Worm (Caenorhabditis elegans) whole organism, L1 larva: ENCODE results near the gene Y39A3B.7.

Source experiments
- C16A3.4 ChIP-seq: fragments of 150-350 bp; optimal IDR thresholded peaks from 2 replicates; lab custom pipeline; 2014; ENCODE audit warnings: missing biosample characterization, missing genetic modification characterization
- Y116A8C.19 ChIP-seq: sonication (generic microtip); optimal IDR thresholded peaks from 2 replicates; lab custom pipeline; 2016; ENCODE audit warnings: missing compliant biosample characterization, missing genetic modification characterization, borderline replicate concordance
- aha-1 ChIP-seq: fragments of 150-350 bp; optimal IDR thresholded peaks from 2 replicates; lab custom pipeline; 2014; ENCODE audit warnings: missing biosample characterization, missing genetic modification characterization
- alr-1 ChIP-seq: fragments of 200-800 bp; sonication (Bioruptor generic); optimal IDR thresholded peaks from 2 replicates; lab custom pipeline; 2018; ENCODE audit warnings: borderline replicate concordance, mild to moderate bottlenecking, missing genetic modification characterization, missing compliant biosample characterization
- blmp-1 ChIP-seq: fragments of 150-350 bp; optimal IDR thresholded peaks from 2 replicates; lab custom pipeline; 2014; ENCODE audit warnings: missing biosample characterization, missing genetic modification characterization
- dsc-1 ChIP-seq: sonication (generic microtip); optimal IDR thresholded peaks from 2 replicates; lab custom pipeline; 2016; ENCODE audit warnings: mild to moderate bottlenecking, missing genetic modification characterization, missing compliant biosample characterization
- egl-13 ChIP-seq: sonication (generic microtip); optimal IDR thresholded peaks from 2 replicates; lab custom pipeline; 2016; ENCODE audit warnings: missing genotype, missing genetic modification reagents, missing genetic modification characterization, missing compliant biosample characterization
- elt-2 ChIP-seq: sonication (generic microtip); optimal IDR thresholded peaks from 2 replicates; lab custom pipeline; 2016; ENCODE audit warnings: missing genetic modification characterization, mild to moderate bottlenecking, inconsistent platforms, missing compliant biosample characterization, missing genetic modification reagents
- elt-3 ChIP-seq, 6 experiments: fragments of 150-350 bp in 1 of 6; sonication (generic microtip); optimal IDR thresholded peaks; 2 replicates each; lab custom pipeline; 2017 to 2018; ENCODE audit warnings: missing biosample characterization in 6 of 6, missing genetic modification characterization in 6 of 6, inconsistent platforms in 1 of 6
- fkh-4 ChIP-seq: sonication (generic microtip); optimal IDR thresholded peaks from 2 replicates; lab custom pipeline; 2016; ENCODE audit warnings: missing compliant biosample characterization, missing genetic modification characterization, borderline replicate concordance
- grh-1 ChIP-seq: fragments of 200-800 bp; sonication (Bioruptor generic); IDR thresholded peaks from 2 replicates; pipeline ENCODE4 v1.3.6; 2022; ENCODE audit warnings: missing genetic modification reagents, missing genetic modification characterization, missing compliant biosample characterization
- hpl-2 ChIP-seq: fragments of 150-350 bp; optimal IDR thresholded peaks from 2 replicates; lab custom pipeline; 2014; ENCODE audit warnings: missing biosample characterization, missing genetic modification reagents, missing genetic modification characterization
- irx-1 ChIP-seq: sonication (generic microtip); optimal IDR thresholded peaks from 2 replicates; lab custom pipeline; 2016; ENCODE audit warnings: missing genetic modification characterization, missing compliant biosample characterization
- jun-1 ChIP-seq: fragments of 150-350 bp; optimal IDR thresholded peaks from 2 replicates; lab custom pipeline; 2014; ENCODE audit warnings: missing biosample characterization, missing genetic modification reagents, missing genetic modification characterization
- lin-13 ChIP-seq: fragments of 150-350 bp; optimal IDR thresholded peaks from 2 replicates; lab custom pipeline; 2014; ENCODE audit warnings: missing biosample characterization, missing genetic modification reagents, missing genetic modification characterization
- lsy-2 ChIP-seq, 2 experiments: fragments of 150-350 bp; optimal IDR thresholded peaks; 2 replicates each; lab custom pipeline; 2014; ENCODE audit warnings: missing biosample characterization in 2 of 2, missing genetic modification characterization in 2 of 2
- mdl-1 ChIP-seq, 2 experiments: fragments of 150-350 bp; optimal IDR thresholded peaks; 2 replicates each; lab custom pipeline; 2014 to 2017; ENCODE audit warnings: missing biosample characterization in 2 of 2, missing genetic modification characterization in 2 of 2, inconsistent platforms in 1 of 2
- nhr-11 ChIP-seq: fragments of 150-350 bp; optimal IDR thresholded peaks from 2 replicates; lab custom pipeline; 2014; ENCODE audit warnings: missing biosample characterization, missing genetic modification characterization
- nhr-47 ChIP-seq: sonication (generic microtip); optimal IDR thresholded peaks from 2 replicates; lab custom pipeline; 2016; ENCODE audit warnings: mild to moderate bottlenecking, missing genetic modification characterization, moderate library complexity, missing compliant biosample characterization
- nhr-71 ChIP-seq: sonication (generic microtip); optimal IDR thresholded peaks from 2 replicates; lab custom pipeline; 2016; ENCODE audit warnings: mild to moderate bottlenecking, missing genetic modification characterization, moderate library complexity, missing compliant biosample characterization
- nhr-76 ChIP-seq: sonication (generic microtip); optimal IDR thresholded peaks from 2 replicates; lab custom pipeline; 2017; ENCODE audit warnings: missing biosample characterization, missing genetic modification characterization
- nhr-85 ChIP-seq: sonication (generic microtip); peaks from one replicate; lab custom pipeline; 2016; ENCODE audit warnings: missing genetic modification characterization, inconsistent platforms, missing compliant biosample characterization
- pag-3 ChIP-seq: sonication (generic microtip); optimal IDR thresholded peaks from 2 replicates; lab custom pipeline; 2017; ENCODE audit warnings: missing genetic modification characterization, mild to moderate bottlenecking, missing compliant biosample characterization, antibody characterized with exemption, borderline replicate concordance; ENCODE audit not compliant: insufficient read depth
- pqm-1 ChIP-seq: sonication (generic microtip); optimal IDR thresholded peaks from 3 replicates; lab custom pipeline; 2017; ENCODE audit warnings: missing biosample characterization, missing genetic modification characterization
- snpc-4 ChIP-seq: fragments of 150-350 bp; optimal IDR thresholded peaks from 2 replicates; lab custom pipeline; 2014; ENCODE audit warnings: missing biosample characterization, missing genetic modification characterization
- sox-4 ChIP-seq: sonication (generic microtip); optimal IDR thresholded peaks from 2 replicates; lab custom pipeline; 2016; ENCODE audit warnings: missing genetic modification characterization, missing compliant biosample characterization
- tbx-2 ChIP-seq: sonication (generic microtip); optimal IDR thresholded peaks from 2 replicates; lab custom pipeline; 2016; ENCODE audit warnings: missing genetic modification characterization, missing compliant biosample characterization
- unc-62 ChIP-seq: fragments of 150-350 bp; optimal IDR thresholded peaks from 2 replicates; lab custom pipeline; 2014; ENCODE audit warnings: missing biosample characterization, missing genetic modification reagents, missing genetic modification characterization
- xbp-1 ChIP-seq: sonication (generic microtip); optimal IDR thresholded peaks from 2 replicates; lab custom pipeline; 2016; ENCODE audit warnings: missing genetic modification characterization, missing compliant biosample characterization
- zip-4 ChIP-seq: fragments of 200-800 bp; sonication (Bioruptor generic); optimal IDR thresholded peaks from 2 replicates; lab custom pipeline; 2018; ENCODE audit warnings: mild to moderate bottlenecking, missing genetic modification characterization, moderate library complexity, missing compliant biosample characterization
- ztf-11 ChIP-seq, 2 experiments: sonication (generic microtip); optimal IDR thresholded peaks; 2 replicates each; lab custom pipeline; 2016 to 2017; ENCODE audit warnings: missing genetic modification characterization in 2 of 2, missing biosample characterization in 1 of 2, missing compliant biosample characterization in 1 of 2

The Y39A3B.7 gene

ce11 chrIII:1977424-1977823 is 7.3 kb downstream of the Y39A3B.7 start:
- no peak for TF ChIP-seq blmp-1 (tag; lab: Kevin White, UChicago)
- no peak for TF ChIP-seq nhr-11 (tag; lab: Kevin White, UChicago)

ce11 chrIII:1976642-1977041 is 8.1 kb downstream of the Y39A3B.7 start, which contains the start of gene R155.3:
Gene R155.3 (minus strand): TSS chrIII:1976742.
- no peak for TF ChIP-seq sox-4
- TF ChIP-seq nhr-76: no peak
- no peak for TF ChIP-seq nhr-47 (tag; lab: Kevin White, UChicago)
- no peak for TF ChIP-seq egl-13 (tag; lab: Kevin White, UChicago)
- no peak for TF ChIP-seq elt-3 (tag; optimal IDR thresholded peaks at IDR 0.05; lab: Kevin White, UChicago)
- TF ChIP-seq blmp-1 (tag; lab: Kevin White, UChicago): no peak
- no peak for TF ChIP-seq alr-1 (tag; lab: Kevin White, UChicago)
- TF ChIP-seq pqm-1 (tag; lab: Kevin White, UChicago): no peak
- TF ChIP-seq aha-1 (tag; lab: Kevin White, UChicago): no peak
- TF ChIP-seq mdl-1 (tag; optimal IDR thresholded peaks at IDR 0.05; lab: Kevin White, UChicago): no peak

DNA sequence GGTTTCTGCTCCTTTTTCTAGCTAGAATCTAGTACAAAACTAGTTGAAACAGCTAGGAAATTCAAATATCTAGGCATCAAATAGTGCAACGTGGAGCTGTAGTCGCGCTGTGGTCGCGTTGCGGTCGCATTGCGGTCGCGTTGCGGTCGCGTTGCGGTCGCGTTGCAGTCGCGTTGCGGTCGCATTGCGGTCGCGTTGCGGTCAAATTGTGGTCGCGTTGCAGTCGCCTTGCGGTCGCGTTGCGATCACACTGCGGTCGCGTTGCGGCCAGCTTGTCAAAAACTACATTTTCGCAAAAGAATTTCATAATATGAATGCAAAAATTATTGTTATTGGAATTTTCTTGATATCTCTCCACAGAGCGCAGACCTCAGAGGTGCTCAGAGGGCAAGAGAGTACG is 8.8 kb downstream of the Y39A3B.7 start:
- no peak for TF ChIP-seq nhr-47 (tag; lab: Kevin White, UChicago)
- no peak for TF ChIP-seq Y116A8C.19
- TF ChIP-seq lsy-2 (tag; optimal IDR thresholded peaks at IDR 0.05; lab: Kevin White, UChicago): no peak

DNA sequence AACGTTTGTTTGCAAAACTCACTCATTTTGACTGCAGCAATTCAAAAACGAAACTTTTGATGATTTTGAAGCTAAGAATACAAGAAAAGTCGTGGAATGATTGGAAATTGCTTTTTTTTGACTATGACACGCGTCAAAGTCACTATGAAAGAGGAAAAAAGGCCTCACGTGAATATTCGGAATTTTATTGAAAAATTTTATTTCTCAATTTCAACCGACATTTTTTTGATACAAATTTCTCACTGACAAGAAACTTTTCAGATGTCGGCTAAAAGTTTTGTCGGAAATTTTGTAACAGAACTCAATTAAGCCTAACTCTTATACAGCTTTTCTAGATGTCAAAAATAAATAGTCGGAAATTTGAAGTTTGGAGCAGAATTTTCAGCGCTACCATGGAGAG is 14.3 kb downstream of the Y39A3B.7 start, which contains the start of gene R155.5:
Gene R155.5, minus strand, starts transcription at position 101 of the 400 bp plus-strand sequence.
- no peak for TF ChIP-seq hpl-2 (GFP tag; lab: Kevin White, UChicago)
- no peak for TF ChIP-seq irx-1
- no peak for TF ChIP-seq aha-1 (tag; lab: Kevin White, UChicago)
- TF ChIP-seq jun-1: no peak
- TF ChIP-seq, all 84 proteins: peak for 0

DNA sequence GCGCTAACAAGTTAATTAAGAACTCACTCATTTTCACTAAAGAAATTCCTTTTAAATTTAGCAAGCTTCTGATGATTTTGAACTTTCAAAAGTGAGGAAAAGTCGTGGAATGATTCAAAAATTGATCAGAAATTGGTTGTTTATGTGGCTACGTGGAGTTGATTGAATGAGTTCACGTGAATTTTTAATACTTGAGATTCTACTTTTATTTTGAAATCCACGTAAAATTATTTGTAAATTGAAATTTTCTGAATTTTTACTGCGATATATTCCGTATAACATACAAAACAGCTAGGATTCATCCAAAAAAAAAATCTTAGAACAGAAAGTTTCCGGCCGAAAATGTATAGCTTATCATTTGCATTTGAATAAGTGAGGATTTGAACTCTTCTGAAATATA is 15.0 kb downstream of the Y39A3B.7 start, which contains the start of gene moa-1:
Gene moa-1, minus strand, starts transcription at position 101 of the 400 bp plus-strand sequence.
- no peak for TF ChIP-seq dsc-1 (tag; lab: Kevin White, UChicago)
- TF ChIP-seq lsy-2 (tag; optimal IDR thresholded peaks at IDR 0.05; lab: Kevin White, UChicago): no peak
- TF ChIP-seq hpl-2 (GFP tag; lab: Kevin White, UChicago): no peak
- TF ChIP-seq ztf-11 (tag; optimal IDR thresholded peaks at IDR 0.05; lab: Kevin White, UChicago): no peak
- TF ChIP-seq nhr-85 (tag; lab: Kevin White, UChicago): no peak
- no peak for TF ChIP-seq nhr-11 (tag; lab: Kevin White, UChicago)
- TF ChIP-seq fkh-4 (tag; lab: Kevin White, UChicago): no peak
- TF ChIP-seq C16A3.4 (tag; lab: Kevin White, UChicago): no peak
- TF ChIP-seq nhr-76: no peak
- no peak for TF ChIP-seq zip-4
- no peak for TF ChIP-seq grh-1 (GFP tag; lab: Robert Waterston, UW)
- TF ChIP-seq xbp-1 (tag; lab: Kevin White, UChicago): no peak
- TF ChIP-seq tbx-2 (tag; lab: Kevin White, UChicago): no peak
- TF ChIP-seq lin-13: no peak
- TF ChIP-seq pag-3: no peak
- no peak for TF ChIP-seq unc-62 (GFP tag; lab: Kevin White, UChicago)
- TF ChIP-seq, all 84 proteins: peak for 0

ce11 chrIII:1963128-1963527 is 21.6 kb downstream of the Y39A3B.7 start:
- no peak for TF ChIP-seq nhr-71 (tag; lab: Kevin White, UChicago)
- peak; percentile 35 for TF ChIP-seq snpc-4 (tag; lab: Kevin White, UChicago)

DNA sequence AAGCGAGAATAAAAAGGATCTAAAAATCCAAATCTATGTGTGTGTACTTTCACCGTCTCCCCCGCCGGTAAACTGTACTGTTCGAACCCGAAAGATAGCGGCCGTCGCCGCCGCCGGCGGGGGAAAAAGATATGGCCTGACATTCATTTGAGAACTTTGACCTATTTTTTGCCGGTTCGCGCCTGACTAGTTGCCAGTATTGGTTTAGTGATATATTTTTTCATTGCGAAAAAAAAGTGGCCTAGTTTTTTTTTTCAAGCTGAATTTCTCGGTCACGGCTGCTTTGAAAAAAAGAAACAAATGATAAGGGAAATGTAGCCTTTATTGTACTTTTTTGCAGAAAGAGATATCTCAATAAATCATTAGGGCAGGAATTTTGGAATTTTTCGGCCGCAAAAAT is 22.2 kb downstream of the Y39A3B.7 start:
- peak; percentile 11 for TF ChIP-seq elt-2 (tag; lab: Kevin White, UChicago)
- no peak for TF ChIP-seq pag-3
- peak in 1 of 6 experiments; percentile 18 for TF ChIP-seq elt-3 (tag; optimal IDR thresholded peaks at IDR 0.05; lab: Kevin White, UChicago)
